Fruit fly (Drosophila melanogaster) whole organism: Measurements from ENCODE around the gene AdamTS-A.
A peak's percentile ranks its signal among the peaks of the same experiment; 100 is the strongest.

Experiments used
- CG8478 ChIP-seq: fragments of >200 bp; optimal IDR thresholded peaks from 2 replicates; lab custom pipeline; 2018; ENCODE audit warnings: inconsistent platforms
- Dll ChIP-seq: fragments of >200 bp; optimal IDR thresholded peaks from 2 replicates; lab custom pipeline; 2017
- EcR ChIP-seq, 2 experiments: fragments of >200 bp; optimal IDR thresholded peaks; 2 replicates each; lab custom pipeline; 2017; ENCODE audit warnings: missing biosample characterization in 2 of 2, missing genetic modification characterization in 2 of 2, missing genetic modification reagents in 2 of 2
- pan ChIP-seq: fragments of >200 bp; optimal IDR thresholded peaks from 2 replicates; lab custom pipeline; 2017
- psq ChIP-seq: fragments of >200 bp; optimal IDR thresholded peaks from 2 replicates; lab custom pipeline; 2017
- usp ChIP-seq: fragments of >200 bp; optimal IDR thresholded peaks from 2 replicates; lab custom pipeline; 2017; ENCODE audit warnings: missing biosample characterization, missing genetic modification characterization, mixed read lengths

The AdamTS-A gene

dm6 chr3R:15480068-15480467 is 4.1 kb upstream of the AdamTS-A start:
- TF ChIP-seq EcR (GFP tag; optimal IDR thresholded peaks at IDR 0.05; lab: Kevin White, UChicago) (no peak), usp (no peak), CG8478 (lab: Kevin White, UChicago) (no peak), psq (lab: Kevin White, UChicago) (no peak), pan (lab: Kevin White, UChicago) (no peak), Dll (lab: Kevin White, UChicago) (no peak)

dm6 chr3R:15474820-15475219 is 1.2 kb downstream of the AdamTS-A start:
- TF ChIP-seq usp, result no peak
- TF ChIP-seq psq (lab: Kevin White, UChicago), result no peak
- no peak for TF ChIP-seq Dll (lab: Kevin White, UChicago)
- TF ChIP-seq EcR (GFP tag; optimal IDR thresholded peaks at IDR 0.05; lab: Kevin White, UChicago), result no peak
- no peak for TF ChIP-seq CG8478 (lab: Kevin White, UChicago)
- no peak for TF ChIP-seq pan (lab: Kevin White, UChicago)

- no peak for TF ChIP-seq Dll (lab: Kevin White, UChicago)
- no peak for TF ChIP-seq EcR (GFP tag; optimal IDR thresholded peaks at IDR 0.05; lab: Kevin White, UChicago)
- no peak for TF ChIP-seq CG8478 (lab: Kevin White, UChicago)
- TF ChIP-seq pan (lab: Kevin White, UChicago), result no peak
- TF ChIP-seq usp, result no peak
- TF ChIP-seq psq (lab: Kevin White, UChicago), result no peak
Observed at dm6 chr3R:15473360-15473938, 2.5 kb downstream of the AdamTS-A start.

DNA sequence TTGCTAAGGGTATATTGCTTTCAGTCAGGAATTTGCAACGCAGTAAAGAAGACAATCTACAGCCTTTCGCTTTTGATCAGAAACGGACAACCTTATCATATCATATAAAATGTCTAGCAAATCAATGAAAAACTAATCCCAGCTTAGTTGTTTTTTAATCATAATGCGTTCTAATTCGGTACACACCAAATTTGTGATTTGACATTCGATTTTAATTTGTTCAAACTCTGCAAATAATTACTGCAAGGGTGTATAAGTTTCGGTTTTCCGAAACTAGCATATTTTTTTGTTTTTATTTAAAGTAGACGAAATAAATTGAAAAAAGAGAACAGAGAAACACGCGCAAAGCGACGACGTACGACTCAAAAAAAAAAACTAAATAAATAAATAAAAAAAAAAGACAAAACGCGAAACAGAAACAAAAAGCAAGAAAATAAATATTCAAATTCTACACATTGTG is 3.2 kb downstream of the AdamTS-A start:
- TF ChIP-seq CG8478 (lab: Kevin White, UChicago), result no peak
- no peak for TF ChIP-seq usp
- no peak for TF ChIP-seq EcR (GFP tag; optimal IDR thresholded peaks at IDR 0.05; lab: Kevin White, UChicago)
- TF ChIP-seq psq (lab: Kevin White, UChicago), result no peak

dm6 chr3R:15471742-15472141 is 4.3 kb downstream of the AdamTS-A start:
- TF ChIP-seq usp (no peak), pan (lab: Kevin White, UChicago) (no peak), EcR (GFP tag; optimal IDR thresholded peaks at IDR 0.05; lab: Kevin White, UChicago) (no peak), psq (lab: Kevin White, UChicago) (no peak), CG8478 (lab: Kevin White, UChicago) (no peak), Dll (lab: Kevin White, UChicago) (no peak)

DNA sequence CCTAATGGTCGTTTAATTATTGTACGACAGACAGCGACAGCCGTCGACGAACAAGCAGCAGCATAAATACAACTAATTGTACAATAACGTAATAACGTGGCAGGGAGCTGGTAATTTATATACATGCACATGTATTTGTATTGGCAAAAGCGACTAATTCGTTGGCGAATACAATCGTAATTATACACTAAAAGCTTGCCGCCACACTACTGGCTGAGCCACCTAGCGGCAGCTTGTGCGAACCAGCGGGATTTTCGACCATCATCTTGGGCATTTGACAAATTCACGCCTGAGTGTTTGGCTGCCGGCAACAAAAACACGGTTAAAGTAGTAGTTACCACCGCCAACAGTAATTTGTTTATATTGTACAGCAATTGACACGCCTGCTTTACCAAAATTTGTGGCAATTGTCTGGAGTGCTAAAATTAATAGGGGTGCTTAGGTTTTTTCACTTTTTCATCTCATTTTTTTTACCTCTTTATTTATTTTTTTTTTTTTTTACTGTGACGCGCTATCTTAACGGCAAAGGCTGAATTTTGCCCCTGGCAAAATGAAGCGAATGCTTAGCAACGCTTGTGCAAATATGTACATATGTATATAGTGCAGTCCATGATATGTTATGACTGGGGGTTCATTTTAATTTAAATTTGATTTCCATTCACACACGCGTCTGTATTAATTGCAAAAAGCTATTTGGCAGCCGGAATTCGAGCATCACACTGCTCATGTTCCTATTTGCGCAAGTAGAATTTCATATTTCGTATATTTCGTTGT is 7.8 kb downstream of the AdamTS-A start:
- TF ChIP-seq psq (lab: Kevin White, UChicago) (no peak), Dll (lab: Kevin White, UChicago) (no peak), CG8478 (lab: Kevin White, UChicago) (no peak), usp (no peak), EcR (GFP tag; optimal IDR thresholded peaks at IDR 0.05; lab: Kevin White, UChicago) (no peak), pan (lab: Kevin White, UChicago) (no peak)

- peak in 1 of 2 experiments; percentile 76 for TF ChIP-seq EcR (GFP tag; optimal IDR thresholded peaks at IDR 0.05; lab: Kevin White, UChicago)
- no peak for TF ChIP-seq CG8478 (lab: Kevin White, UChicago)
- no peak for TF ChIP-seq usp
Observed at dm6 chr3R:15463172-15463571, 12.8 kb downstream of the AdamTS-A start.

- TF ChIP-seq EcR (GFP tag; optimal IDR thresholded peaks at IDR 0.05; lab: Kevin White, UChicago) (no peak), Dll (lab: Kevin White, UChicago) (no peak), usp (no peak), pan (lab: Kevin White, UChicago) (no peak), CG8478 (lab: Kevin White, UChicago) (no peak), psq (lab: Kevin White, UChicago) (no peak)
Observed at dm6 chr3R:15458186-15458715, 17.7 kb downstream of the AdamTS-A start.

dm6 chr3R:15457386-15458011 is 18.5 kb downstream of the AdamTS-A start:
- no peak for TF ChIP-seq psq (lab: Kevin White, UChicago)
- TF ChIP-seq CG8478 (lab: Kevin White, UChicago), result no peak
- TF ChIP-seq pan (lab: Kevin White, UChicago), result no peak
- TF ChIP-seq usp, result no peak
- TF ChIP-seq Dll (lab: Kevin White, UChicago), result no peak

- TF ChIP-seq CG8478 (lab: Kevin White, UChicago) (no peak), usp (no peak), Dll (lab: Kevin White, UChicago) (no peak), pan (lab: Kevin White, UChicago) (no peak), psq (lab: Kevin White, UChicago) (no peak), EcR (GFP tag; optimal IDR thresholded peaks at IDR 0.05; lab: Kevin White, UChicago) (no peak)
Observed at dm6 chr3R:15451344-15452107, 24.5 kb downstream of the AdamTS-A start.

DNA sequence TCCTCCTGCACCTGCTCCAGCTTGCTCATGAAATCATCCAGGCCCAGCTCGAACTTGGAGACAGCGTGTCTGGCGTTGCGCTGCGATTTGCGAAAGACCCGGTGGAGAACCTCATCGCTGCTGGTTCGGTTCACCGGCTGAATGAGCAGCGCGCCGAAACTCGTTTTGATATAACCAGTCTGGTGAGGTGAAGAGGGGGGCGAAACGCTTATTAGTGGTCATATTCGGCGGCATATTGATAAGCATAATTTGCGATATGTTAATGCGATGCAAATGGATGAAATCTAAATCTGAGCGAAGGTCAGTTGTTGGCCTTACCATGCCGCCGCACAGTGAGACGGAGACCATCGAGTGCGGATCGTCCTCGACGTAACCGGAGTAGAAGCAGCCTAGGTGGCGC is 27.3 kb downstream of the AdamTS-A start:
- TF ChIP-seq CG8478 (lab: Kevin White, UChicago) (no peak), psq (lab: Kevin White, UChicago) (no peak), pan (lab: Kevin White, UChicago) (no peak), Dll (lab: Kevin White, UChicago) (peak; percentile 45), EcR (GFP tag; optimal IDR thresholded peaks at IDR 0.05; lab: Kevin White, UChicago) (no peak), usp (no peak)
